Fruit fly (Drosophila melanogaster): ENCODE results near the gene mtd.
A peak's percentile ranks its signal among the peaks of the same experiment; 100 is the strongest.

The mtd gene

DNA sequence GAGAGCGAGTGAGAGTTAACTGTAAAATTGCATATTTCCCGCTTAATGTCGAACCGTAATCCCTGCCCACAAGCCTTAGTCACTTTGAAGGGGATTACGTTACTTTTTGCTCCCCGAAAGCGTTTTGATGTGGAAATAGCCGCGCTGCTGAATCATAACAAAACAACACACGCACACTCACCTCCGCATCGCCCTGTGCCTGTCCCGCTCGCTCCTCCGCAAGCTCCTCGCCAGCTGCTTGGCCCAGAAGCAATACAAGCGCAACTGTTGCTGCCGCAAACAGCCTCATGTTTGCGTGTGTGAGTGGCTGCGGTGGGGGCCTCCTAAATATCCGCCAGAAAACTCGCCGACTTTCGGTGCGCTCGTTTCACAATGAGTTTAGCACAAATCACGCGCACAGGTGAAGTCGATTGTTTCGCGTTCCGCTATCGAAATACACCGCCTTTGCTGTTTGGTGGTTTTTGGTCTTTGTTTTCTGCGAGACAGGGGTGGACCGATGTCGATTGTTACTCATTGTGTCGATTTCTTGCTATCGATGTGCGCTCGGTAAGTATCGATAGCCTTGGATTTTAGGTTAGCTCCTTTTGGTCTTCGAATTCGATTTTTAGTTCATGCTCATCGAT is 98.9 kb downstream of the mtd start, which contains the start of gene CtsF (continued):
- TF ChIP-seq phol (tag; optimal IDR thresholded peaks at IDR 0.05) = peak; percentile 1
- peak; percentile 15 for TF ChIP-seq CG6683 (GFP tag; optimal IDR thresholded peaks at IDR 0.05)
- TF ChIP-seq stwl (tag; optimal IDR thresholded peaks at IDR 0.05) = peak; percentile 78
- peak; percentile 37 for TF ChIP-seq CG33213 (GFP tag; optimal IDR thresholded peaks at IDR 0.05)
- peak; percentile 29; the same call in 1 of the 2 replicates for TF ChIP-seq stc (GFP tag; IDR thresholded peaks at IDR 0.05)
- TF ChIP-seq Usf (GFP tag; optimal IDR thresholded peaks at IDR 0.05) = no peak
- peak; percentile 95 for TF ChIP-seq E2f2 (GFP tag; IDR thresholded peaks at IDR 0.05)
- peak; percentile 48 for TF ChIP-seq Hand (GFP tag; optimal IDR thresholded peaks at IDR 0.05)
- no peak for TF ChIP-seq BtbVII (GFP tag; optimal IDR thresholded peaks at IDR 0.05)
- TF ChIP-seq pan (optimal IDR thresholded peaks at IDR 0.05) = no peak
- TF ChIP-seq pan (GFP tag; optimal IDR thresholded peaks at IDR 0.05 in 1 of 2, IDR thresholded peaks at IDR 0.05 in 1 of 2) = peak in 1 of 2 experiments; percentile 19
- TF ChIP-seq CG17802 (tag; optimal IDR thresholded peaks at IDR 0.05) = no peak
- peak; percentile 61 for TF ChIP-seq Jarid2 (GFP tag; optimal IDR thresholded peaks at IDR 0.05)
- TF ChIP-seq row (GFP tag; IDR thresholded peaks at IDR 0.05) = peak; percentile 57; the same call in 1 of the 3 replicates
- peak; percentile 70 for TF ChIP-seq MBD-R2 (GFP tag; IDR thresholded peaks at IDR 0.05)
- no peak for TF ChIP-seq CG9609 (GFP tag; optimal IDR thresholded peaks at IDR 0.05)
- no peak for TF ChIP-seq CG32767 (GFP tag; IDR thresholded peaks at IDR 0.05)
- TF ChIP-seq Lpt (GFP tag; optimal IDR thresholded peaks at IDR 0.05) = peak; percentile 33
- TF ChIP-seq HmgZ (tag; optimal IDR thresholded peaks at IDR 0.05) = peak; percentile 78
- TF ChIP-seq abd-A (tag; optimal IDR thresholded peaks at IDR 0.05) = peak; percentile 53
- peak; percentile 49 for TF ChIP-seq CHES-1-like (GFP tag; optimal IDR thresholded peaks at IDR 0.05)
- TF ChIP-seq CG8281 (tag; optimal IDR thresholded peaks at IDR 0.05) = no peak
- peak; percentile 30 for TF ChIP-seq tap (tag; optimal IDR thresholded peaks at IDR 0.05)
- TF ChIP-seq chinmo (GFP tag; IDR thresholded peaks at IDR 0.05; ENCODE audit: partially characterized antibody) = peak; percentile 97
- TF ChIP-seq CG14860 (GFP tag; IDR thresholded peaks at IDR 0.05; ENCODE audit: partially characterized antibody) = peak; percentile 100
- peak; percentile 84 for TF ChIP-seq CG12769 (tag; optimal IDR thresholded peaks at IDR 0.05)
- no peak for TF ChIP-seq HLH3B (GFP tag; IDR thresholded peaks at IDR 0.05)
- TF ChIP-seq CG10543 (GFP tag; optimal IDR thresholded peaks at IDR 0.05) = peak; percentile 64
- TF ChIP-seq cwo (GFP tag; optimal IDR thresholded peaks at IDR 0.05) = no peak
- TF ChIP-seq CG17829 (tag; optimal IDR thresholded peaks at IDR 0.05) = peak; percentile 54
- TF ChIP-seq run (tag; optimal IDR thresholded peaks at IDR 0.05) = peak; percentile 47
- TF ChIP-seq CG17612 (GFP tag; IDR thresholded peaks at IDR 0.05) = no peak
- peak; percentile 62 for TF ChIP-seq CG10321 (GFP tag; IDR thresholded peaks at IDR 0.05)
- no peak for TF ChIP-seq Fer2 (tag; optimal IDR thresholded peaks at IDR 0.05)
- peak; percentile 43; the same call in 1 of the 2 replicates for TF ChIP-seq Atf6 (GFP tag; IDR thresholded peaks at IDR 0.05)
- TF ChIP-seq CG8944 (GFP tag; optimal IDR thresholded peaks at IDR 0.05) = no peak
- TF ChIP-seq gcm (GFP tag; optimal IDR thresholded peaks at IDR 0.05) = no peak
- peak; percentile 3 for TF ChIP-seq unpg (GFP tag; optimal IDR thresholded peaks at IDR 0.05)
- peak; percentile 39 for TF ChIP-seq CG15479 (GFP tag; optimal IDR thresholded peaks at IDR 0.05)
- TF ChIP-seq repo (GFP tag; optimal IDR thresholded peaks at IDR 0.05) = no peak
- TF ChIP-seq CG10209 (GFP tag; optimal IDR thresholded peaks at IDR 0.05) = no peak
- peak; percentile 17 for TF ChIP-seq mirr (GFP tag; optimal IDR thresholded peaks at IDR 0.05)
- TF ChIP-seq Hr3 (GFP tag; optimal IDR thresholded peaks at IDR 0.05) = no peak
- TF ChIP-seq gem (tag; optimal IDR thresholded peaks at IDR 0.05) = no peak
- peak; percentile 13 for TF ChIP-seq HLH54F (GFP tag; optimal IDR thresholded peaks at IDR 0.05)
- TF ChIP-seq hth (optimal IDR thresholded peaks at IDR 0.05) = no peak
- peak; percentile 71 for TF ChIP-seq D (optimal IDR thresholded peaks at IDR 0.05)
- no peak for TF ChIP-seq D (GFP tag; optimal IDR thresholded peaks at IDR 0.05)
- no peak for TF ChIP-seq Atf3 (GFP tag; optimal IDR thresholded peaks at IDR 0.05)
- TF ChIP-seq Nf-YC (tag; optimal IDR thresholded peaks at IDR 0.05) = peak; percentile 49

Measured in whole organism, embryonic.